Fruit fly (Drosophila melanogaster): ENCODE results near the gene CG42557.

CG42557 gene

DNA sequence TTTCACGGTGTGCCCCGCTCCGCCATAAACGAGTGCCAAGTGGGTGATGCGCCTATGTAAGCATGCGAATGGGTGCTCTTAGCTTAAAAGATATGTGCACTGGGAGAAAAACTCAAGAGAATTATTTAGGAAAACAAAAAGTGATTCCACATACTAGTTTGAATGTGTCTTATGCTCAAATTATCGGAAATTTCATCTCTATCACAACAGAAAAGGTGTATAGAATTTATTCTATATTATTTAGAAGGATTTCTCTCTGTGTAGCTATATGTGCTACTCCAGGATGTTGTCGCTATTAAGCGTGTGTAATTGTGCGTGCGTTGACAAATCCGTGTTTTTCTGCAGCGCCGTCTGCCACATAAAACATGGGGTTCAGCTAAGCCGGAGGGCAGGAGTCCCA is 26.2 kb downstream of the CG42557 start (continued):
- TF ChIP-seq twi (tag; optimal IDR thresholded peaks at IDR 0.05), result no peak
- no peak for TF ChIP-seq CG6813 (GFP tag; optimal IDR thresholded peaks at IDR 0.05)
- TF ChIP-seq CG11093 (GFP tag; IDR thresholded peaks at IDR 0.05), result no peak
- peak; percentile 23 for TF ChIP-seq Ets65A (GFP tag)
- no peak for TF ChIP-seq Dip2 (GFP tag; IDR thresholded peaks at IDR 0.05)
- no peak for TF ChIP-seq CG7357 (GFP tag; IDR thresholded peaks at IDR 0.05)
- TF ChIP-seq hb (GFP tag; IDR thresholded peaks at IDR 0.05; ENCODE audit: partially characterized antibody), result no peak
- TF ChIP-seq CG13287 (GFP tag; IDR thresholded peaks at IDR 0.05; ENCODE audit: partially characterized antibody), result no peak
- no peak for TF ChIP-seq CG15601 (tag; optimal IDR thresholded peaks at IDR 0.05)
- TF ChIP-seq az2 (GFP tag; optimal IDR thresholded peaks at IDR 0.05), result no peak
- no peak for TF ChIP-seq CG17612 (GFP tag; IDR thresholded peaks at IDR 0.05)
- TF ChIP-seq cwo (GFP tag; optimal IDR thresholded peaks at IDR 0.05), result no peak
- no peak for TF ChIP-seq chif (GFP tag; optimal IDR thresholded peaks at IDR 0.05)
- TF ChIP-seq jigr1 (GFP tag; IDR thresholded peaks at IDR 0.05), result no peak
- peak; percentile 4 for TF ChIP-seq CG7556 (GFP tag; optimal IDR thresholded peaks at IDR 0.05)
- TF ChIP-seq NC2α (GFP tag; optimal IDR thresholded peaks at IDR 0.05), result no peak
- no peak for TF ChIP-seq bbx (GFP tag; IDR thresholded peaks at IDR 0.05; ENCODE audit: partially characterized antibody)
- no peak for TF ChIP-seq CG7987 (GFP tag; optimal IDR thresholded peaks at IDR 0.05)
- no peak for TF ChIP-seq CG7963 (GFP tag; IDR thresholded peaks at IDR 0.05; ENCODE audit: partially characterized antibody)
- TF ChIP-seq chinmo (GFP tag; IDR thresholded peaks at IDR 0.05; ENCODE audit: partially characterized antibody), result no peak
- no peak for TF ChIP-seq dpn (GFP tag; optimal IDR thresholded peaks at IDR 0.05)
- TF ChIP-seq CG31388 (GFP tag; optimal IDR thresholded peaks at IDR 0.05), result no peak
- TF ChIP-seq wor (GFP tag; IDR thresholded peaks at IDR 0.05), result no peak
- no peak for TF ChIP-seq HmgZ (tag; optimal IDR thresholded peaks at IDR 0.05)
- TF ChIP-seq Sry-β (GFP tag; optimal IDR thresholded peaks at IDR 0.05), result no peak
- no peak for TF ChIP-seq CG4820 (GFP tag; optimal IDR thresholded peaks at IDR 0.05)
- TF ChIP-seq CG6254 (GFP tag; optimal IDR thresholded peaks at IDR 0.05), result no peak
- no peak for TF ChIP-seq Oli (tag; optimal IDR thresholded peaks at IDR 0.05)
- peak; percentile 56 for TF ChIP-seq CG18599 (GFP tag; optimal IDR thresholded peaks at IDR 0.05)
- TF ChIP-seq ara (GFP tag; IDR thresholded peaks at IDR 0.05), result no peak
- peak; percentile 1 for TF ChIP-seq Hmr (GFP tag; optimal IDR thresholded peaks at IDR 0.05)
- TF ChIP-seq Opbp (GFP tag; IDR thresholded peaks at IDR 0.05; ENCODE audit: partially characterized antibody), result no peak
- no peak for TF ChIP-seq luna (GFP tag; optimal IDR thresholded peaks at IDR 0.05)
- no peak for TF ChIP-seq tll (GFP tag; optimal IDR thresholded peaks at IDR 0.05)
- TF ChIP-seq dysf (GFP tag; IDR thresholded peaks at IDR 0.05), result peak; percentile 52; the same call in 2 of the 3 replicates
- no peak for TF ChIP-seq CG13624 (GFP tag; optimal IDR thresholded peaks at IDR 0.05)
- TF ChIP-seq CG2199 (GFP tag; IDR thresholded peaks at IDR 0.05), result no peak
- TF ChIP-seq CG1603 (tag; optimal IDR thresholded peaks at IDR 0.05), result no peak
- TF ChIP-seq run (tag; optimal IDR thresholded peaks at IDR 0.05), result no peak
- TF ChIP-seq zfh1 (GFP tag; IDR thresholded peaks at IDR 0.05), result no peak
- no peak for TF ChIP-seq TFAM (GFP tag; optimal IDR thresholded peaks at IDR 0.05)
- TF ChIP-seq yki (optimal IDR thresholded peaks at IDR 0.05), result no peak
- TF ChIP-seq Lim3 (GFP tag; IDR thresholded peaks at IDR 0.05), result no peak
- TF ChIP-seq CG4854 (GFP tag; optimal IDR thresholded peaks at IDR 0.05), result no peak
- no peak for TF ChIP-seq br (optimal IDR thresholded peaks at IDR 0.05)
- no peak for TF ChIP-seq sens-2 (GFP tag; IDR thresholded peaks at IDR 0.05)
- no peak for TF ChIP-seq D19A (tag; optimal IDR thresholded peaks at IDR 0.05)
- TF ChIP-seq CG3847 (GFP tag; IDR thresholded peaks at IDR 0.05), result no peak
- no peak for TF ChIP-seq CG3995 (GFP tag; optimal IDR thresholded peaks at IDR 0.05)
- TF ChIP-seq CG9932 (GFP tag; IDR thresholded peaks at IDR 0.05), result peak; percentile 44
- TF ChIP-seq pita (GFP tag; optimal IDR thresholded peaks at IDR 0.05), result no peak
- TF ChIP-seq Hmx (GFP tag; optimal IDR thresholded peaks at IDR 0.05), result no peak
